Worm (Caenorhabditis elegans) whole organism, L4 larva: ENCODE data around the gene Y39A1A.17.
A peak's percentile ranks its signal among the peaks of the same experiment; 100 is the strongest.

Experiments
- D1046.2 ChIP-seq: fragments of 200-800 bp; sonication (Bioruptor generic); IDR thresholded peaks from 2 replicates; pipeline ENCODE4 v1.3.6; 2022; ENCODE audit warnings: missing genetic modification characterization, missing compliant biosample characterization
- F49E8.2 ChIP-seq: sonication (generic microtip); optimal IDR thresholded peaks from 2 replicates; lab custom pipeline; 2016; ENCODE audit warnings: missing compliant biosample characterization, mild to moderate bottlenecking, missing genetic modification characterization, borderline replicate concordance
- T26A8.4 ChIP-seq: fragments of 200-800 bp; sonication (Bioruptor generic); IDR thresholded peaks from 2 replicates; pipeline ENCODE4 v1.3.6; 2022; ENCODE audit warnings: missing genetic modification characterization, missing compliant biosample characterization
- Y5F2A.4 ChIP-seq: fragments of 200-800 bp; sonication (Bioruptor generic); optimal IDR thresholded peaks from 2 replicates; lab custom pipeline; 2018; ENCODE audit warnings: mild to moderate bottlenecking, missing genetic modification characterization, missing compliant biosample characterization
- Y75B8A.6 ChIP-seq: fragments of 200-800 bp; sonication (Bioruptor generic); IDR thresholded peaks from 2 replicates; pipeline ENCODE4 v1.3.6; 2022; ENCODE audit warnings: missing genetic modification reagents, missing genetic modification characterization, missing compliant biosample characterization
- ZK337.2 ChIP-seq: fragments of 200-800 bp; sonication (Bioruptor generic); IDR thresholded peaks from 2 replicates; pipeline ENCODE4 v1.3.6; 2022; ENCODE audit warnings: missing genetic modification reagents, missing genetic modification characterization, missing compliant biosample characterization
- ama-1 ChIP-seq: fragments of 150-350 bp; optimal IDR thresholded peaks from 2 replicates; lab custom pipeline; 2014; ENCODE audit warnings: inconsistent platforms, mixed read lengths
- attf-4 ChIP-seq: sonication (generic microtip); optimal IDR thresholded peaks from 3 replicates; lab custom pipeline; 2017; ENCODE audit warnings: missing biosample characterization, missing genetic modification characterization
- ceh-20 ChIP-seq: fragments of 200-800 bp; sonication (Bioruptor generic); IDR thresholded peaks from 2 replicates; pipeline ENCODE4 v1.3.6; 2022; ENCODE audit warnings: missing genetic modification reagents, missing genetic modification characterization, missing compliant biosample characterization
- ceh-28 ChIP-seq: fragments of 150-350 bp; optimal IDR thresholded peaks from 2 replicates; lab custom pipeline; 2014; ENCODE audit warnings: missing biosample characterization, missing genetic modification reagents, missing genetic modification characterization
- ceh-44 ChIP-seq: fragments of 200-800 bp; sonication (Bioruptor generic); IDR thresholded peaks from 2 replicates; pipeline ENCODE4 v1.3.6; 2022; ENCODE audit warnings: missing genetic modification reagents, missing genetic modification characterization, missing compliant biosample characterization
- ctbp-1 ChIP-seq: fragments of 200-800 bp; sonication (Bioruptor generic); IDR thresholded peaks from 2 replicates; pipeline ENCODE4 v1.3.6; 2022; ENCODE audit warnings: missing genetic modification reagents, missing genetic modification characterization, missing compliant biosample characterization
- daf-8 ChIP-seq: fragments of 200-800 bp; sonication (Bioruptor generic); IDR thresholded peaks from 2 replicates; pipeline ENCODE4 v1.3.6; 2022; ENCODE audit warnings: missing genetic modification characterization, missing compliant biosample characterization
- dmd-8 ChIP-seq: fragments of 200-800 bp; sonication (Bioruptor generic); IDR thresholded peaks from 2 replicates; pipeline ENCODE4 v1.3.6; 2022; ENCODE audit warnings: missing genetic modification characterization, missing compliant biosample characterization
- dpl-1 ChIP-seq: fragments of 150-350 bp; optimal IDR thresholded peaks from 2 replicates; lab custom pipeline; 2014; ENCODE audit warnings: missing biosample characterization, missing genetic modification reagents, missing genetic modification characterization
- duxl-1 ChIP-seq: sonication (generic microtip); optimal IDR thresholded peaks from 2 replicates; lab custom pipeline; 2016; ENCODE audit warnings: mild to moderate bottlenecking, missing genetic modification characterization, moderate library complexity, missing compliant biosample characterization; ENCODE audit not compliant: poor library complexity
- dve-1 ChIP-seq: sonication (generic microtip); optimal IDR thresholded peaks from 2 replicates; lab custom pipeline; 2017; ENCODE audit warnings: antibody characterized with exemption, mild to moderate bottlenecking, missing genetic modification characterization, missing compliant biosample characterization; ENCODE audit not compliant: insufficient read depth
- egl-43 ChIP-seq: fragments of 200-800 bp; sonication (Bioruptor generic); IDR thresholded peaks from 2 replicates; pipeline ENCODE4 v1.3.6; 2022; ENCODE audit warnings: missing genetic modification reagents, missing genetic modification characterization, missing compliant biosample characterization
- fkh-10 ChIP-seq: fragments of 150-350 bp; optimal IDR thresholded peaks from 2 replicates; lab custom pipeline; 2014; ENCODE audit warnings: missing biosample characterization, missing genetic modification reagents, missing genetic modification characterization
- fos-1 ChIP-seq: fragments of 150-350 bp; optimal IDR thresholded peaks from 2 replicates; lab custom pipeline; 2014; ENCODE audit warnings: missing biosample characterization, missing genetic modification characterization
- gei-8 ChIP-seq: fragments of 200-800 bp; sonication (Bioruptor generic); optimal IDR thresholded peaks from 2 replicates; lab custom pipeline; 2018; ENCODE audit warnings: mild to moderate bottlenecking, missing genetic modification characterization, missing compliant biosample characterization
- hlh-11 ChIP-seq: fragments of 200-800 bp; sonication (Bioruptor generic); optimal IDR thresholded peaks from 2 replicates; lab custom pipeline; 2018; ENCODE audit warnings: mild to moderate bottlenecking, missing genetic modification characterization, missing compliant biosample characterization
- hlh-30 ChIP-seq: sonication (generic microtip); optimal IDR thresholded peaks from 2 replicates; lab custom pipeline; 2017; ENCODE audit warnings: antibody characterized with exemption, mild to moderate bottlenecking, missing genetic modification characterization, missing compliant biosample characterization; ENCODE audit not compliant: insufficient read depth
- hmg-1.1 ChIP-seq: fragments of 200-800 bp; sonication (Bioruptor generic); IDR thresholded peaks from 2 replicates; pipeline ENCODE4 v1.3.6; 2022; ENCODE audit warnings: missing genetic modification reagents, missing genetic modification characterization, missing compliant biosample characterization
- jun-1 ChIP-seq: fragments of 150-350 bp; optimal IDR thresholded peaks from 2 replicates; lab custom pipeline; 2014; ENCODE audit warnings: missing biosample characterization, missing genetic modification reagents, missing genetic modification characterization
- lin-1 ChIP-seq: fragments of 200-800 bp; sonication (Bioruptor generic); IDR thresholded peaks from 2 replicates; pipeline ENCODE4 v1.3.6; 2022; ENCODE audit warnings: missing genetic modification reagents, missing genetic modification characterization, missing compliant biosample characterization
- lin-13 ChIP-seq: fragments of 150-350 bp; optimal IDR thresholded peaks from 2 replicates; lab custom pipeline; 2014; ENCODE audit warnings: missing biosample characterization, missing genetic modification reagents, missing genetic modification characterization
- lin-39 ChIP-seq: fragments of 150-350 bp; optimal IDR thresholded peaks from 2 replicates; lab custom pipeline; 2014; ENCODE audit warnings: missing biosample characterization, missing genetic modification reagents, missing genetic modification characterization
- lsy-2 ChIP-seq, 2 experiments: fragments of 150-350 bp in 1 of 2; sonication (generic microtip) in 1 of 2; optimal IDR thresholded peaks; 2 replicates each; lab custom pipeline; 2014 to 2017; ENCODE audit warnings: missing biosample characterization in 2 of 2, missing genetic modification characterization in 2 of 2
- mdt-29 ChIP-seq: fragments of 200-800 bp; sonication (Bioruptor generic); IDR thresholded peaks from 2 replicates; pipeline ENCODE4 v1.3.6; 2022; ENCODE audit warnings: missing genetic modification reagents, missing genetic modification characterization, missing compliant biosample characterization
- mep-1 ChIP-seq: fragments of 150-350 bp; sonication (generic microtip); optimal IDR thresholded peaks from 3 replicates; lab custom pipeline; 2014; ENCODE audit warnings: missing biosample characterization, missing genetic modification characterization
- mxl-2 ChIP-seq: fragments of 200-800 bp; sonication (Bioruptor generic); conservative IDR thresholded peaks from 2 replicates; pipeline ENCODE4 v1.3.6; 2022; ENCODE audit warnings: missing genetic modification reagents, missing genetic modification characterization, missing compliant biosample characterization
- nhr-102 ChIP-seq: sonication (generic microtip); optimal IDR thresholded peaks from 2 replicates; lab custom pipeline; 2016; ENCODE audit warnings: mild to moderate bottlenecking, missing genetic modification characterization, moderate library complexity, missing compliant biosample characterization
- nhr-11 ChIP-seq: fragments of 150-350 bp; optimal IDR thresholded peaks from 2 replicates; lab custom pipeline; 2014; ENCODE audit warnings: missing biosample characterization, missing genetic modification characterization
- nhr-28 ChIP-seq: fragments of 150-350 bp; optimal IDR thresholded peaks from 2 replicates; lab custom pipeline; 2014; ENCODE audit warnings: missing biosample characterization, missing genetic modification characterization
- nhr-6 ChIP-seq: fragments of 150-350 bp; optimal IDR thresholded peaks from 2 replicates; lab custom pipeline; 2014; ENCODE audit warnings: missing biosample characterization, missing genetic modification characterization
- nhr-76 ChIP-seq: fragments of 150-350 bp; optimal IDR thresholded peaks from 2 replicates; lab custom pipeline; 2014; ENCODE audit warnings: missing biosample characterization, missing genetic modification characterization
- nhr-77 ChIP-seq: fragments of 150-350 bp; optimal IDR thresholded peaks from 2 replicates; lab custom pipeline; 2014; ENCODE audit warnings: missing biosample characterization, missing genetic modification characterization
- pha-4 ChIP-seq, 2 experiments: fragments of 150-350 bp in 1 of 2; fragments of 200-800 bp in 1 of 2; sonication (Bioruptor generic) in 1 of 2; IDR thresholded peaks in 1 of 2; optimal IDR thresholded peaks in 1 of 2; 2 replicates each; pipeline versions ENCODE4 v1.3.6 to Lab custom; 2014 to 2022; ENCODE audit warnings: missing genetic modification characterization in 2 of 2, missing genetic modification reagents in 2 of 2, missing biosample characterization in 1 of 2, missing compliant biosample characterization in 1 of 2
- php-3 ChIP-seq: fragments of 200-800 bp; sonication (Bioruptor generic); IDR thresholded peaks from 2 replicates; pipeline ENCODE4 v1.3.6; 2022; ENCODE audit warnings: missing genetic modification reagents, missing genetic modification characterization, missing compliant biosample characterization
- pqm-1 ChIP-seq: sonication (generic microtip); optimal IDR thresholded peaks from 2 replicates; lab custom pipeline; 2017; ENCODE audit warnings: missing biosample characterization, missing genetic modification characterization
- saeg-2 ChIP-seq: fragments of 200-800 bp; sonication (Bioruptor generic); IDR thresholded peaks from 2 replicates; pipeline ENCODE4 v1.3.6; 2022; ENCODE audit warnings: missing genetic modification reagents, missing genetic modification characterization, missing compliant biosample characterization
- skn-1 ChIP-seq: fragments of 150-350 bp; optimal IDR thresholded peaks from 2 replicates; lab custom pipeline; 2014; ENCODE audit warnings: missing biosample characterization, missing genetic modification characterization
- spr-1 ChIP-seq: sonication (generic microtip); optimal IDR thresholded peaks from 2 replicates; lab custom pipeline; 2016; ENCODE audit warnings: mild to moderate bottlenecking, missing genetic modification characterization, missing compliant biosample characterization
- tra-1 ChIP-seq: fragments of 200-800 bp; sonication (Bioruptor generic); IDR thresholded peaks from 2 replicates; pipeline ENCODE4 v1.3.6; 2022; ENCODE audit warnings: missing genetic modification reagents, missing genetic modification characterization, missing compliant biosample characterization
- vab-7 ChIP-seq: fragments of 200-800 bp; sonication (Bioruptor generic); IDR thresholded peaks from 2 replicates; pipeline ENCODE4 v1.3.6; 2022; ENCODE audit warnings: missing genetic modification reagents, missing genetic modification characterization, missing compliant biosample characterization
- zag-1 ChIP-seq: fragments of 150-350 bp; optimal IDR thresholded peaks from 2 replicates; lab custom pipeline; 2014; ENCODE audit warnings: missing biosample characterization, missing genetic modification characterization
- zfp-2 ChIP-seq: sonication (generic microtip); optimal IDR thresholded peaks from 2 replicates; lab custom pipeline; 2016; ENCODE audit warnings: mild to moderate bottlenecking, missing genetic modification characterization, missing compliant biosample characterization
- zfp-3 ChIP-seq: fragments of 200-800 bp; sonication (Bioruptor generic); conservative IDR thresholded peaks from 2 replicates; pipeline ENCODE4 v1.3.6; 2022; ENCODE audit warnings: missing genetic modification reagents, missing genetic modification characterization, missing compliant biosample characterization
- zip-11 ChIP-seq: fragments of 200-800 bp; sonication (Bioruptor generic); IDR thresholded peaks from 2 replicates; pipeline ENCODE4 v1.3.6; 2022; ENCODE audit warnings: missing genetic modification characterization, missing compliant biosample characterization
- ztf-11 ChIP-seq: fragments of 150-350 bp; optimal IDR thresholded peaks from 2 replicates; lab custom pipeline; 2014; ENCODE audit warnings: missing biosample characterization, missing genetic modification characterization

The Y39A1A.17 gene

DNA sequence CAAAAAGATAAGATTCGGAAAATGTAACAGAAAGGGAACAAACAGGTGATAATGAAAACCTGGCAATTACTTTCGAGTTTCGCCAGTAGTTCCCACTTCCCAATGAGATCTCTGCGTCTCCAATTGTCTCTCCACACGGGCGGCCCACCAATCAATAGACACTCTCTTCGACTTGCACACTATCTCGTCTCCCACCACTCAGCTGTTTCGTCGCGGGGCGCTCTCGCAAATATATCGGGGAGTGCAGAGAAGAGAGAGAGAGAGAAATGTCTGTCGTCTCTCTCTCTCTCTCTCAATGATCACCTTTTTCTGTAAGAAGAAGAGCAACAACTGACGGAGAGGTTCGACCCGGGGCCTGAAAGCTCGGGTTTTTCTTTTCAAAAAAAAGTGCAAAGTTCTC lies 29.3 kb upstream of the Y39A1A.17 start (continued):
- peak; percentile 19 for TF ChIP-seq pqm-1 (tag; lab: Kevin White, UChicago)
- no peak for TF ChIP-seq ztf-11 (tag; lab: Kevin White, UChicago)
- no peak for TF ChIP-seq Y75B8A.6 (GFP tag; lab: Robert Waterston, UW)
- TF ChIP-seq F49E8.2 (tag; lab: Kevin White, UChicago): no peak
- TF ChIP-seq hmg-1.1 (GFP tag; lab: Robert Waterston, UW): peak; percentile 93
- TF ChIP-seq ceh-20 (GFP tag; lab: Robert Waterston, UW): peak; percentile 79
- peak; percentile 72; the same call in 1 of the 2 replicates for TF ChIP-seq mdt-29 (GFP tag; lab: Robert Waterston, UW)
- peak; percentile 93 for TF ChIP-seq lin-1 (GFP tag; lab: Robert Waterston, UW)
- peak; percentile 69 for TF ChIP-seq nhr-102 (tag; lab: Kevin White, UChicago)
- TF ChIP-seq lin-13 (GFP tag; lab: Kevin White, UChicago): peak; percentile 64
- TF ChIP-seq zfp-3: peak; percentile 68; the same call in 1 of the 2 replicates
- no peak for TF ChIP-seq fos-1 (tag; lab: Kevin White, UChicago)
- peak; percentile 17 for TF ChIP-seq nhr-6 (tag; lab: Kevin White, UChicago)
- no peak for TF ChIP-seq zip-11 (GFP tag; lab: Robert Waterston, UW)
- no peak for TF ChIP-seq skn-1 (tag; lab: Kevin White, UChicago)
- TF ChIP-seq Y5F2A.4 (GFP tag; lab: Kevin White, UChicago): peak; percentile 24
- TF ChIP-seq mxl-2 (GFP tag; lab: Robert Waterston, UW): no peak
- no peak for TF ChIP-seq nhr-76 (tag; lab: Kevin White, UChicago)
- TF ChIP-seq mep-1 (tag; lab: Kevin White, UChicago): peak; percentile 81
- no peak for TF ChIP-seq zfp-2 (tag; lab: Kevin White, UChicago)
- TF ChIP-seq nhr-77: peak; percentile 56
- no peak for TF ChIP-seq ceh-44 (GFP tag; lab: Robert Waterston, UW)
- peak; percentile 79 for TF ChIP-seq egl-43 (GFP tag; lab: Robert Waterston, UW)
- peak; percentile 36 for TF ChIP-seq fkh-10 (GFP tag; lab: Kevin White, UChicago)
- TF ChIP-seq nhr-28 (tag; lab: Kevin White, UChicago): peak; percentile 85
- no peak for TF ChIP-seq attf-4 (tag; lab: Kevin White, UChicago)
- peak; percentile 17 for TF ChIP-seq jun-1 (tag; lab: Kevin White, UChicago)
- peak; percentile 50; the same call in 1 of the 2 replicates for TF ChIP-seq pha-4 (GFP tag; IDR thresholded peaks at IDR 0.05; lab: Robert Waterston, UW)
- peak; percentile 38 for TF ChIP-seq pha-4 (tag; optimal IDR thresholded peaks at IDR 0.05; lab: Kevin White, UChicago)
- no peak for TF ChIP-seq ZK337.2 (GFP tag; lab: Robert Waterston, UW)
- TF ChIP-seq hlh-11: peak; percentile 100
- no peak for TF ChIP-seq dmd-8
- peak; percentile 29 for TF ChIP-seq ama-1 (lab: Kevin White, UChicago)
- peak; percentile 51 to 81 for TF ChIP-seq lsy-2 (tag; optimal IDR thresholded peaks at IDR 0.05; lab: Kevin White, UChicago)
- no peak for TF ChIP-seq zag-1 (tag; lab: Kevin White, UChicago)
- TF ChIP-seq daf-8 (GFP tag; lab: Robert Waterston, UW): no peak
- peak; percentile 52 for TF ChIP-seq dpl-1 (GFP tag; lab: Kevin White, UChicago)
- TF ChIP-seq vab-7 (GFP tag; lab: Robert Waterston, UW): 0 out of 2 replicates have a peak, but pooled peaks have one; percentile 23
- TF ChIP-seq lin-39 (tag; lab: Kevin White, UChicago): no peak
- peak; percentile 32 for TF ChIP-seq spr-1 (tag; lab: Kevin White, UChicago)
- no peak for TF ChIP-seq D1046.2 (GFP tag; lab: Robert Waterston, UW)
- TF ChIP-seq dve-1 (tag; lab: Kevin White, UChicago): peak; percentile 90
- TF ChIP-seq php-3 (GFP tag; lab: Robert Waterston, UW): peak; percentile 84
- TF ChIP-seq T26A8.4 (GFP tag; lab: Robert Waterston, UW): peak; percentile 79
- TF ChIP-seq gei-8: peak; percentile 57
- peak; percentile 76 for TF ChIP-seq nhr-11
- TF ChIP-seq ctbp-1: peak; percentile 78
- TF ChIP-seq duxl-1 (tag; lab: Kevin White, UChicago): no peak
- peak; percentile 75 for TF ChIP-seq ceh-28
- peak; percentile 89 for TF ChIP-seq hlh-30
- TF ChIP-seq tra-1 (GFP tag; lab: Robert Waterston, UW): peak; percentile 52; the same call in 1 of the 2 replicates
- peak; percentile 61 for TF ChIP-seq saeg-2 (GFP tag; lab: Robert Waterston, UW)
